Fruit fly (Drosophila melanogaster): ENCODE data around the gene ema.

Gene ema

dm6 chr3R:16476472-16476871 is 35.0 kb upstream of the ema start:
- TF ChIP-seq CG14711 (tag; optimal IDR thresholded peaks at IDR 0.05) (no peak), CG33017 (tag; optimal IDR thresholded peaks at IDR 0.05) (no peak), CG11617 (GFP tag; optimal IDR thresholded peaks at IDR 0.05) (no peak), toe (GFP tag; optimal IDR thresholded peaks at IDR 0.05) (no peak)

dm6 chr3R:16472301-16472700 is 30.8 kb upstream of the ema start, which contains the start of gene Gyc89Da:
Gene Gyc89Da, plus strand, starts transcription at chr3R:16472601.
- TF ChIP-seq bab1 (GFP tag; optimal IDR thresholded peaks at IDR 0.05) (no peak), CG33017 (tag; optimal IDR thresholded peaks at IDR 0.05) (no peak), ovo (GFP tag; optimal IDR thresholded peaks at IDR 0.05) (no peak), cic (GFP tag; optimal IDR thresholded peaks at IDR 0.05) (no peak), CG5204 (GFP tag; optimal IDR thresholded peaks at IDR 0.05) (no peak), pad (GFP tag; optimal IDR thresholded peaks at IDR 0.05) (no peak), CG7045 (GFP tag; optimal IDR thresholded peaks at IDR 0.05) (no peak), CG1620 (GFP tag; optimal IDR thresholded peaks at IDR 0.05) (no peak), CG12768 (GFP tag; optimal IDR thresholded peaks at IDR 0.05) (no peak), CG14711 (tag; optimal IDR thresholded peaks at IDR 0.05) (no peak), CG11617 (GFP tag; optimal IDR thresholded peaks at IDR 0.05) (no peak), Hr96 (GFP tag; optimal IDR thresholded peaks at IDR 0.05) (no peak), cnc (optimal IDR thresholded peaks at IDR 0.05) (no peak), kay (GFP tag; ENCODE audit: borderline replicate concordance) (no peak), toe (GFP tag; optimal IDR thresholded peaks at IDR 0.05) (no peak), Crg-1 (GFP tag; optimal IDR thresholded peaks at IDR 0.05) (no peak), Mnt (GFP tag; optimal IDR thresholded peaks at IDR 0.05) (no peak), Clk (GFP tag; optimal IDR thresholded peaks at IDR 0.05) (no peak), CG7101 (tag; optimal IDR thresholded peaks at IDR 0.05) (no peak)

dm6 chr3R:16469501-16470263 is 28.2 kb upstream of the ema start, which contains the start of the genes CG42232 and CSN5:
Gene CG42232, minus strand, starts transcription at chr3R:16469663.
Gene CSN5, plus strand, starts transcription at chr3R:16470099.
- TF ChIP-seq CG12768 (GFP tag; optimal IDR thresholded peaks at IDR 0.05) (peak; percentile 35), toe (GFP tag; optimal IDR thresholded peaks at IDR 0.05) (peak; percentile 68), kay (GFP tag; ENCODE audit: borderline replicate concordance) (no peak), ovo (GFP tag; optimal IDR thresholded peaks at IDR 0.05) (peak; percentile 23), Clk (GFP tag; optimal IDR thresholded peaks at IDR 0.05) (no peak), CG5204 (GFP tag; optimal IDR thresholded peaks at IDR 0.05) (peak; percentile 53), CG7045 (GFP tag; optimal IDR thresholded peaks at IDR 0.05) (peak; percentile 31), tj (GFP tag; optimal IDR thresholded peaks at IDR 0.05) (peak; percentile 5), cnc (optimal IDR thresholded peaks at IDR 0.05) (no peak), CG1620 (GFP tag; optimal IDR thresholded peaks at IDR 0.05) (peak; percentile 40), Hr96 (GFP tag; optimal IDR thresholded peaks at IDR 0.05) (peak; percentile 31), bab1 (GFP tag; optimal IDR thresholded peaks at IDR 0.05) (peak; percentile 48), CG11617 (GFP tag; optimal IDR thresholded peaks at IDR 0.05) (peak; percentile 63), pad (GFP tag; optimal IDR thresholded peaks at IDR 0.05) (peak; percentile 11), Crg-1 (GFP tag; optimal IDR thresholded peaks at IDR 0.05) (no peak), cic (GFP tag; optimal IDR thresholded peaks at IDR 0.05) (no peak), Mnt (GFP tag; optimal IDR thresholded peaks at IDR 0.05) (no peak), CG7101 (tag; optimal IDR thresholded peaks at IDR 0.05) (peak; percentile 34), CG33017 (tag; optimal IDR thresholded peaks at IDR 0.05) (no peak), CG14711 (tag; optimal IDR thresholded peaks at IDR 0.05) (peak; percentile 49)

dm6 chr3R:16468556-16468955 is 27.1 kb upstream of the ema start:
- TF ChIP-seq CG7045 (GFP tag; optimal IDR thresholded peaks at IDR 0.05) = no peak
- no peak for TF ChIP-seq pad (GFP tag; optimal IDR thresholded peaks at IDR 0.05)
- TF ChIP-seq Crg-1 (GFP tag; optimal IDR thresholded peaks at IDR 0.05) = no peak
- TF ChIP-seq Hr96 (GFP tag; optimal IDR thresholded peaks at IDR 0.05) = no peak
- TF ChIP-seq tj (GFP tag; optimal IDR thresholded peaks at IDR 0.05) = no peak
- no peak for TF ChIP-seq CG11617 (GFP tag; optimal IDR thresholded peaks at IDR 0.05)
- no peak for TF ChIP-seq kay (GFP tag; ENCODE audit: borderline replicate concordance)
- no peak for TF ChIP-seq Clk (GFP tag; optimal IDR thresholded peaks at IDR 0.05)
- no peak for TF ChIP-seq CG14711 (tag; optimal IDR thresholded peaks at IDR 0.05)

- TF ChIP-seq CG5204 (GFP tag; optimal IDR thresholded peaks at IDR 0.05) = no peak
- TF ChIP-seq kay (GFP tag; ENCODE audit: borderline replicate concordance) = no peak
- no peak for TF ChIP-seq bab1 (GFP tag; optimal IDR thresholded peaks at IDR 0.05)
- no peak for TF ChIP-seq cic (GFP tag; optimal IDR thresholded peaks at IDR 0.05)
- no peak for TF ChIP-seq tj (GFP tag; optimal IDR thresholded peaks at IDR 0.05)
- TF ChIP-seq CG1620 (GFP tag; optimal IDR thresholded peaks at IDR 0.05) = no peak
- TF ChIP-seq Mnt (GFP tag; optimal IDR thresholded peaks at IDR 0.05) = no peak
- TF ChIP-seq CG33017 (tag; optimal IDR thresholded peaks at IDR 0.05) = no peak
- no peak for TF ChIP-seq Hr96 (GFP tag; optimal IDR thresholded peaks at IDR 0.05)
- no peak for TF ChIP-seq Crg-1 (GFP tag; optimal IDR thresholded peaks at IDR 0.05)
- TF ChIP-seq CG11617 (GFP tag; optimal IDR thresholded peaks at IDR 0.05) = no peak
- no peak for TF ChIP-seq CG14711 (tag; optimal IDR thresholded peaks at IDR 0.05)
- TF ChIP-seq CG7101 (tag; optimal IDR thresholded peaks at IDR 0.05) = no peak
- TF ChIP-seq pad (GFP tag; optimal IDR thresholded peaks at IDR 0.05) = no peak
- no peak for TF ChIP-seq cnc (optimal IDR thresholded peaks at IDR 0.05)
These were observed 15.1 kb upstream of the ema start for dm6 chr3R:16456607-16457006.

dm6 chr3R:16455875-16456274 is 14.4 kb upstream of the ema start, which contains the start of gene CG14883:
Gene CG14883, plus strand, starts transcription at chr3R:16456052.
- TF ChIP-seq kay (GFP tag; ENCODE audit: borderline replicate concordance) = peak; percentile 42
- no peak for TF ChIP-seq CG11617 (GFP tag; optimal IDR thresholded peaks at IDR 0.05)

Measured in whole organism, adult.